Fruit fly (Drosophila melanogaster) whole organism, embryonic: Measurements from ENCODE around the gene DCP2.

ENCODE experiments used
- CG11696 ChIP-seq: fragments of 200-800 bp; sonication (Bioruptor generic); IDR thresholded peaks from 2 replicates; pipeline ENCODE4 v1.3.6; 2022; ENCODE audit warnings: missing biosample characterization, missing genetic modification characterization
- CG12071 ChIP-seq: fragments of 200-800 bp; sonication (Bioruptor generic); optimal IDR thresholded peaks from 3 replicates; lab custom pipeline; 2018; ENCODE audit warnings: missing biosample characterization, mild to moderate bottlenecking, missing genetic modification characterization
- CG12942 ChIP-seq: fragments of 200-800 bp; sonication (Bioruptor generic); optimal IDR thresholded peaks from 3 replicates; lab custom pipeline; 2016; ENCODE audit warnings: missing biosample characterization, missing genetic modification characterization
- CG13123 ChIP-seq: fragments of 200-800 bp; sonication (Bioruptor generic); optimal IDR thresholded peaks from 2 replicates; lab custom pipeline; 2016; ENCODE audit warnings: missing biosample characterization, missing genetic modification characterization
- CG13287 ChIP-seq: fragments of 200-800 bp; sonication (Bioruptor generic); IDR thresholded peaks from 2 replicates; pipeline ENCODE4 v1.3.6; 2022; ENCODE audit warnings: missing biosample characterization, missing genetic modification characterization; ENCODE audit not compliant: partially characterized antibody
- CG14014 ChIP-seq: fragments of 200-800 bp; sonication (Bioruptor generic); IDR thresholded peaks from 2 replicates; pipeline ENCODE4 v1.3.6; 2022; ENCODE audit warnings: missing biosample characterization, missing genetic modification characterization
- CG15601 ChIP-seq: fragments of 200-800 bp; sonication (Bioruptor generic); optimal IDR thresholded peaks from 3 replicates; lab custom pipeline; 2019; ENCODE audit warnings: missing biosample characterization, mild to moderate bottlenecking, missing genetic modification characterization, moderate library complexity
- CG18262 ChIP-seq: fragments of 200-800 bp; optimal IDR thresholded peaks from 3 replicates; lab custom pipeline; 2019; ENCODE audit warnings: missing biosample characterization, mild to moderate bottlenecking, missing genetic modification characterization, moderate library complexity
- CG2889 ChIP-seq: fragments of 200-800 bp; sonication (Bioruptor generic); IDR thresholded peaks from 3 replicates; pipeline ENCODE4 v1.3.6; 2022; ENCODE audit warnings: missing biosample characterization, missing genetic modification characterization
- CG33557 ChIP-seq: fragments of 200-800 bp; sonication (Bioruptor generic); optimal IDR thresholded peaks from 2 replicates; lab custom pipeline; 2019; ENCODE audit warnings: missing biosample characterization, mild to moderate bottlenecking, missing genetic modification characterization, moderate library complexity
- CG34376 ChIP-seq: fragments of 200-800 bp; sonication (Bioruptor generic); optimal IDR thresholded peaks from 2 replicates; lab custom pipeline; 2018; ENCODE audit warnings: missing biosample characterization, mild to moderate bottlenecking, missing genetic modification characterization
- CG4707 ChIP-seq: fragments of 200-800 bp; sonication (Bioruptor generic); optimal IDR thresholded peaks from 2 replicates; lab custom pipeline; 2018; ENCODE audit warnings: missing biosample characterization, mild to moderate bottlenecking, missing genetic modification characterization, moderate library complexity
- CG6683 ChIP-seq: fragments of 200-800 bp; sonication (Bioruptor generic); optimal IDR thresholded peaks from 2 replicates; lab custom pipeline; 2017; ENCODE audit warnings: missing biosample characterization, mild to moderate bottlenecking, missing genetic modification characterization, missing genetic modification reagents
- CG9817 ChIP-seq: fragments of 200-800 bp; sonication (Bioruptor generic); optimal IDR thresholded peaks from 2 replicates; lab custom pipeline; 2018; ENCODE audit warnings: missing biosample characterization, mild to moderate bottlenecking, missing genetic modification characterization, moderate library complexity
- Chrac-16 ChIP-seq: fragments of 200-800 bp; sonication (Bioruptor generic); optimal IDR thresholded peaks from 3 replicates; lab custom pipeline; 2016; ENCODE audit warnings: missing biosample characterization, missing genetic modification characterization
- CkIIα-i1 ChIP-seq: fragments of 200-800 bp; sonication (Bioruptor generic); IDR thresholded peaks from 2 replicates; pipeline ENCODE4 v1.3.6; 2022; ENCODE audit warnings: missing biosample characterization, missing genetic modification characterization
- CrebB ChIP-seq: fragments of 200-800 bp; sonication (Bioruptor generic); optimal IDR thresholded peaks from 3 replicates; lab custom pipeline; 2018; ENCODE audit warnings: missing biosample characterization, mild to moderate bottlenecking, missing genetic modification characterization
- HHEX ChIP-seq: fragments of 200-800 bp; sonication (Bioruptor generic); optimal IDR thresholded peaks from 3 replicates; lab custom pipeline; 2017; ENCODE audit warnings: missing biosample characterization, mild to moderate bottlenecking, missing genetic modification characterization, missing genetic modification reagents
- HLH4C ChIP-seq: fragments of 200-800 bp; sonication (Bioruptor generic); IDR thresholded peaks from 3 replicates; pipeline ENCODE4 v1.3.6; 2022; ENCODE audit warnings: missing biosample characterization, missing genetic modification characterization; ENCODE audit not compliant: partially characterized antibody
- Hey ChIP-seq: fragments of 200-800 bp; sonication (Bioruptor generic); optimal IDR thresholded peaks from 3 replicates; lab custom pipeline; 2018; ENCODE audit warnings: missing biosample characterization, mild to moderate bottlenecking, missing genetic modification characterization
- Myb ChIP-seq: fragments of 200-800 bp; sonication (Bioruptor generic); optimal IDR thresholded peaks from 2 replicates; lab custom pipeline; 2016; ENCODE audit warnings: missing biosample characterization, missing genetic modification characterization
- Neu2 ChIP-seq: fragments of 200-800 bp; sonication (Bioruptor generic); optimal IDR thresholded peaks from 3 replicates; lab custom pipeline; 2016; ENCODE audit warnings: missing biosample characterization, missing genetic modification characterization, borderline replicate concordance
- NfI ChIP-seq: fragments of 200-800 bp; sonication (Bioruptor generic); optimal IDR thresholded peaks from 3 replicates; lab custom pipeline; 2018; ENCODE audit warnings: missing biosample characterization, mild to moderate bottlenecking, missing genetic modification characterization, moderate library complexity
- Sry-β ChIP-seq: fragments of 200-800 bp; sonication (Bioruptor generic); optimal IDR thresholded peaks from 2 replicates; lab custom pipeline; 2018; ENCODE audit warnings: missing biosample characterization, mild to moderate bottlenecking, missing genetic modification characterization, moderate library complexity
- Ssrp ChIP-seq: fragments of 200-800 bp; sonication (Bioruptor generic); optimal IDR thresholded peaks from 2 replicates; lab custom pipeline; 2018; ENCODE audit warnings: missing biosample characterization, mild to moderate bottlenecking, missing genetic modification characterization, moderate library complexity
- TFAM ChIP-seq: fragments of 200-800 bp; sonication (Bioruptor generic); optimal IDR thresholded peaks from 2 replicates; lab custom pipeline; 2017; ENCODE audit warnings: missing biosample characterization, missing genetic modification characterization, inconsistent platforms
- Vsx1 ChIP-seq: fragments of 200-800 bp; sonication (Bioruptor generic); optimal IDR thresholded peaks from 2 replicates; lab custom pipeline; 2017; ENCODE audit warnings: missing biosample characterization, mild to moderate bottlenecking, missing genetic modification characterization, missing genetic modification reagents
- ap ChIP-seq: fragments of 200-800 bp; sonication (Bioruptor generic); IDR thresholded peaks from 2 replicates; pipeline ENCODE4 v1.3.6; 2022; ENCODE audit warnings: missing biosample characterization, missing genetic modification characterization
- ase ChIP-seq: fragments of 200-800 bp; sonication (Bioruptor generic); IDR thresholded peaks from 3 replicates; pipeline ENCODE4 v1.3.6; 2022; ENCODE audit warnings: missing biosample characterization, missing genetic modification characterization
- chm ChIP-seq: fragments of 200-800 bp; sonication (Bioruptor generic); IDR thresholded peaks from 2 replicates; pipeline ENCODE4 v1.3.6; 2022; ENCODE audit warnings: missing biosample characterization, missing genetic modification characterization
- corto ChIP-seq: fragments of 200-800 bp; sonication (Bioruptor generic); optimal IDR thresholded peaks from 2 replicates; lab custom pipeline; 2016; ENCODE audit warnings: missing biosample characterization, mild to moderate bottlenecking, missing genetic modification characterization, moderate library complexity
- crp ChIP-seq, 2 experiments: fragments of 200-800 bp; sonication (Bioruptor generic); optimal IDR thresholded peaks; 2 replicates in 1 of 2; 3 replicates in 1 of 2; lab custom pipeline; 2017; ENCODE audit warnings: missing biosample characterization in 2 of 2, missing genetic modification characterization in 2 of 2, mild to moderate bottlenecking in 1 of 2, moderate library complexity in 1 of 2
- disco-r ChIP-seq: fragments of 200-800 bp; sonication (Bioruptor generic); optimal IDR thresholded peaks from 2 replicates; lab custom pipeline; 2016; ENCODE audit warnings: missing biosample characterization, missing genetic modification characterization
- dmrt99B ChIP-seq: fragments of 200-800 bp; sonication (Bioruptor generic); optimal IDR thresholded peaks from 2 replicates; lab custom pipeline; 2018; ENCODE audit warnings: missing biosample characterization, mild to moderate bottlenecking, missing genetic modification characterization, moderate library complexity
- fd96Cb ChIP-seq: fragments of 200-800 bp; sonication (Bioruptor generic); optimal IDR thresholded peaks from 2 replicates; lab custom pipeline; 2018; ENCODE audit warnings: missing biosample characterization, mild to moderate bottlenecking, missing genetic modification characterization, moderate library complexity
- ftz-f1 ChIP-seq: fragments of 200-800 bp; sonication (Bioruptor generic); optimal IDR thresholded peaks from 2 replicates; lab custom pipeline; 2016; ENCODE audit warnings: missing biosample characterization, missing genetic modification characterization
- gcm2 ChIP-seq: fragments of 200-800 bp; sonication (Bioruptor generic); optimal IDR thresholded peaks from 2 replicates; lab custom pipeline; 2016; ENCODE audit warnings: missing biosample characterization, missing genetic modification characterization
- gro ChIP-seq: fragments of 200-800 bp; sonication (Bioruptor generic); optimal IDR thresholded peaks from 2 replicates; lab custom pipeline; 2016; ENCODE audit warnings: missing biosample characterization, missing genetic modification characterization
- gsb ChIP-seq: fragments of 200-800 bp; sonication (Bioruptor generic); IDR thresholded peaks from 2 replicates; pipeline ENCODE4 v1.3.6; 2022; ENCODE audit warnings: missing biosample characterization, missing genetic modification characterization
- hbn ChIP-seq: fragments of 200-800 bp; sonication (Bioruptor generic); IDR thresholded peaks from 2 replicates; pipeline ENCODE4 v1.3.6; 2022; ENCODE audit warnings: missing biosample characterization, missing genetic modification characterization; ENCODE audit not compliant: partially characterized antibody
- jing ChIP-seq: fragments of 200-800 bp; sonication (Bioruptor generic); optimal IDR thresholded peaks from 2 replicates; lab custom pipeline; 2018; ENCODE audit warnings: missing biosample characterization, mild to moderate bottlenecking, missing genetic modification characterization
- mirr ChIP-seq: fragments of 200-800 bp; sonication (Bioruptor generic); optimal IDR thresholded peaks from 3 replicates; lab custom pipeline; 2018; ENCODE audit warnings: missing biosample characterization, mild to moderate bottlenecking, missing genetic modification characterization
- prd ChIP-seq, 3 experiments: fragments of >200 bp in 2 of 3; fragments of 200-800 bp in 1 of 3; sonication (Bioruptor generic) in 1 of 3; optimal IDR thresholded peaks in 2 of 3; IDR thresholded peaks in 1 of 3; 2 replicates in 2 of 3; 3 replicates in 1 of 3; pipeline versions ENCODE4 v1.3.6 to Lab custom; 2017 to 2022; ENCODE audit warnings: missing biosample characterization in 1 of 3, missing genetic modification characterization in 1 of 3
- salm ChIP-seq: fragments of 200-800 bp; sonication (Bioruptor generic); optimal IDR thresholded peaks from 2 replicates; lab custom pipeline; 2018; ENCODE audit warnings: missing biosample characterization, mild to moderate bottlenecking, missing genetic modification characterization
- sr ChIP-seq: fragments of 200-800 bp; sonication (Bioruptor generic); IDR thresholded peaks from 3 replicates; pipeline ENCODE4 v1.3.6; 2022; ENCODE audit warnings: missing biosample characterization, missing genetic modification characterization
- wor ChIP-seq: fragments of 200-800 bp; sonication (Bioruptor generic); IDR thresholded peaks from 2 replicates; pipeline ENCODE4 v1.3.6; 2022; ENCODE audit warnings: missing biosample characterization, missing genetic modification characterization
- zen2 ChIP-seq: fragments of 200-800 bp; sonication (Bioruptor generic); IDR thresholded peaks from 3 replicates; pipeline ENCODE4 v1.3.6; 2022; ENCODE audit warnings: missing biosample characterization, missing genetic modification characterization; ENCODE audit not compliant: partially characterized antibody

The DCP2 gene

DNA sequence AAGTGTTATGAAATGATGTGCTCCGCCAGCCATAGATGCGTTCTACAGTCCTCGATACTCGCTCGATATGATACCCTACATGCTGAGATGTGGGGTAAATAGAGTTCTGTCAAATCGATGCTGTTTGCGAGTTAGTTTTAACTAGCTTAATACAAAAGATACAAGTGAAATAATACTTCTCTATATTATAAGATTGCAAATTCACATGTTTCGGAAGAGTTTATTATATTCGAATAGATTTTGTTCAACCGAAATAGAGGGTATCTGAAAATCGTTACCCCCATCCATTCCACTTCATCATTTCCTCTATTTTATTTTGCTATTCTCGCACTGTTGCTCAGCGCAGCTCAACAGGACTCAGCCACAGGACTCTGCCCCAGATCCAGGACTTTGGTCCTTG lies 31.9 kb downstream of the DCP2 start (continued):
- TF ChIP-seq CG12942: peak; percentile 0
- no peak for TF ChIP-seq CG34376 (GFP tag; lab: Kevin White, UChicago)
- TF ChIP-seq ap (GFP tag; lab: Robert Waterston, UW): no peak
- no peak for TF ChIP-seq Sry-β
- TF ChIP-seq CG2889 (GFP tag; lab: Robert Waterston, UW): no peak
- no peak for TF ChIP-seq sr
- no peak for TF ChIP-seq crp (GFP tag; optimal IDR thresholded peaks at IDR 0.05; lab: Kevin White, UChicago)
- TF ChIP-seq CG15601 (tag; lab: Kevin White, UChicago): no peak
- no peak for TF ChIP-seq CG13287
- no peak for TF ChIP-seq CrebB (tag; lab: Kevin White, UChicago)
- TF ChIP-seq CG13123: no peak
- TF ChIP-seq Neu2 (GFP tag; lab: Kevin White, UChicago): no peak
- no peak for TF ChIP-seq jing
- TF ChIP-seq CG9817 (tag; lab: Kevin White, UChicago): no peak
- no peak for TF ChIP-seq gro (GFP tag; lab: Kevin White, UChicago)
- TF ChIP-seq hbn: no peak
- no peak for TF ChIP-seq prd (optimal IDR thresholded peaks at IDR 0.05; lab: Kevin White, UChicago)
- TF ChIP-seq prd (GFP tag; IDR thresholded peaks at IDR 0.05; lab: Robert Waterston, UW): peak; percentile 79
- no peak for TF ChIP-seq corto (GFP tag; lab: Kevin White, UChicago)
- no peak for TF ChIP-seq disco-r
- TF ChIP-seq CG4707 (GFP tag; lab: Kevin White, UChicago): no peak
- TF ChIP-seq chm (GFP tag; lab: Robert Waterston, UW): peak; percentile 60; the same call in 1 of the 2 replicates
- no peak for TF ChIP-seq Hey (tag; lab: Kevin White, UChicago)
- peak; percentile 16 for TF ChIP-seq dmrt99B (tag; lab: Kevin White, UChicago)
- peak; percentile 56 for TF ChIP-seq CG18262 (tag; lab: Kevin White, UChicago)
- peak; percentile 25 for TF ChIP-seq CG33557 (GFP tag; lab: Kevin White, UChicago)
- peak; percentile 25 for TF ChIP-seq Ssrp (tag; lab: Kevin White, UChicago)
- TF ChIP-seq Vsx1 (GFP tag; lab: Kevin White, UChicago): no peak
- peak; percentile 25 for TF ChIP-seq fd96Cb (tag; lab: Kevin White, UChicago)
- TF ChIP-seq zen2: no peak
- TF ChIP-seq NfI (GFP tag; lab: Kevin White, UChicago): no peak
- TF ChIP-seq TFAM (GFP tag; lab: Kevin White, UChicago): no peak
- TF ChIP-seq Myb (GFP tag; lab: Kevin White, UChicago): no peak
- no peak for TF ChIP-seq CG11696 (GFP tag; lab: Robert Waterston, UW)
- TF ChIP-seq HLH4C (GFP tag; lab: Robert Waterston, UW): no peak
- TF ChIP-seq mirr (GFP tag; lab: Kevin White, UChicago): no peak
- TF ChIP-seq CG12071 (GFP tag; lab: Kevin White, UChicago): no peak
- TF ChIP-seq Chrac-16 (GFP tag; lab: Kevin White, UChicago): peak; percentile 36
- TF ChIP-seq gsb (GFP tag; lab: Robert Waterston, UW): no peak
- TF ChIP-seq salm: no peak
- TF ChIP-seq ftz-f1 (GFP tag; lab: Kevin White, UChicago): no peak
- TF ChIP-seq gcm2 (GFP tag; lab: Kevin White, UChicago): no peak
- TF ChIP-seq CG6683: no peak
- no peak for TF ChIP-seq CkIIα-i1 (GFP tag; lab: Robert Waterston, UW)
- no peak for TF ChIP-seq HHEX (GFP tag; lab: Kevin White, UChicago)
- TF ChIP-seq ase (GFP tag; lab: Robert Waterston, UW): no peak
- TF ChIP-seq CG14014 (GFP tag; lab: Robert Waterston, UW): 0 out of 2 replicates have a peak, but pooled peaks have one; percentile 44
- TF ChIP-seq wor (GFP tag; lab: Robert Waterston, UW): no peak
